Worm (Caenorhabditis elegans): ENCODE data around the gene grl-12.

grl-12 gene

DNA sequence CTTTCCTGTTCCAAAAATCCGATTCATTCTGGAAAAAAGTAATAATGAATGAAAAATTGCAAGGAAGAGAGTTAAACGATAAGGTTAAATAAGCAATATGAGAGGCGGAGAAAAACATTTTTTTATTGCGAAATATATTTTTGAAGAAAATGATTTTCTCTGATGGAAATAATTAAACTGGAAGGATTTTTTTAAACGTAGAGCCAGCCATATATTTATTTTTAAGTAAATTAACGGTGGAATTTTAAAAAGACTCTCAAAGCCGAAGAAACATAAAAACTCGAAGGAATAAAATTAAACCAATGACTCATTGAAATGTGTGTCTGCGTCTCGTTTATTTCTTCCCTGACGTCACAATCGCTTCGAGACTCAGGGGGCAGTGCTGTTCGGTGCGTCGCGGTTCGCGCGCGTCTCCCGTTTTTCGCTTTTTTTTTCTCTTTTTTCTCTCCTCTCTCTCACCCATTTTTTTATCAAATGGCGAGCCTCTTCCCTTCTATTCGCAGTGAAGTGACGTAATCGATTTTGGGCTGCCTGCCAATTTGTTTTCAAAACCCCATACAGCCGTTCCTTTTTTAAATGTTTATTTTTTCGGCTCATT is 30.6 kb downstream of the grl-12 start, which contains the start of gene vps-60 (continued):
- TF ChIP-seq lin-13 (GFP tag; optimal IDR thresholded peaks at IDR 0.05) (peak; percentile 81), madf-9 (GFP tag; conservative IDR thresholded peaks at IDR 0.05) (peak; percentile 91), mxl-2 (GFP tag; conservative IDR thresholded peaks at IDR 0.05) (0 out of 2 replicates have a peak, but pooled peaks have one; percentile 15), daf-8 (GFP tag; IDR thresholded peaks at IDR 0.05) (no peak), T26A8.4 (GFP tag; IDR thresholded peaks at IDR 0.05) (peak; percentile 85), saeg-2 (GFP tag; IDR thresholded peaks at IDR 0.05) (0 out of 2 replicates have a peak, but pooled peaks have one; percentile 42), arid-1 (GFP tag; conservative IDR thresholded peaks at IDR 0.05) (peak; percentile 85), F49E8.2 (tag; optimal IDR thresholded peaks at IDR 0.05; ENCODE audit: borderline replicate concordance) (no peak), dmd-9 (GFP tag; IDR thresholded peaks at IDR 0.05) (no peak), snpc-4 (tag; optimal IDR thresholded peaks at IDR 0.05) (peak; percentile 18), sdz-12 (GFP tag; optimal IDR thresholded peaks at IDR 0.05) (peak; percentile 30), zfp-3 (GFP tag; conservative IDR thresholded peaks at IDR 0.05) (peak; percentile 55; the same call in 1 of the 2 replicates), F10B5.3 (tag; optimal IDR thresholded peaks at IDR 0.05) (no peak), unc-62 (GFP tag; optimal IDR thresholded peaks at IDR 0.05 in 1 of 2) (peak in 1 of 2 experiments; percentile 96), unc-62 (tag; optimal IDR thresholded peaks at IDR 0.05) (no peak), snpc-1.2 (GFP tag; IDR thresholded peaks at IDR 0.05) (no peak), T20F7.1 (GFP tag; optimal IDR thresholded peaks at IDR 0.05) (peak; percentile 84), nhr-25 (tag; optimal IDR thresholded peaks at IDR 0.05; ENCODE audit: borderline replicate concordance, insufficient read depth) (peak; percentile 94), unc-39 (tag; optimal IDR thresholded peaks at IDR 0.05) (no peak), zip-2 (tag; optimal IDR thresholded peaks at IDR 0.05) (peak; percentile 60), gei-8 (GFP tag; optimal IDR thresholded peaks at IDR 0.05) (no peak), pha-4 (GFP tag; IDR thresholded peaks at IDR 0.05) (peak; percentile 92), pha-4 (tag; optimal IDR thresholded peaks at IDR 0.05) (no peak), mxl-3 (GFP tag; optimal IDR thresholded peaks at IDR 0.05) (peak; percentile 58), set-16 (GFP tag; IDR thresholded peaks at IDR 0.05) (peak; percentile 84), ztf-7 (tag; optimal IDR thresholded peaks at IDR 0.05) (peak; percentile 49), vab-7 (GFP tag; IDR thresholded peaks at IDR 0.05) (peak; percentile 56), nhr-11 (tag; optimal IDR thresholded peaks at IDR 0.05) (peak; percentile 93), nhr-10 (tag; optimal IDR thresholded peaks at IDR 0.05) (peak; percentile 86), Y105C5A.15 (GFP tag; IDR thresholded peaks at IDR 0.05) (no peak), daf-12 (tag; optimal IDR thresholded peaks at IDR 0.05) (no peak), ceh-28 (tag; optimal IDR thresholded peaks at IDR 0.05) (peak; percentile 33), zfp-2 (tag; optimal IDR thresholded peaks at IDR 0.05) (peak; percentile 70), hmg-1.1 (GFP tag; IDR thresholded peaks at IDR 0.05) (peak; percentile 92), lsy-2 (tag; optimal IDR thresholded peaks at IDR 0.05) (peak; percentile 43 to 92), ceh-20 (GFP tag; IDR thresholded peaks at IDR 0.05) (peak; percentile 89), R02D3.7 (tag; optimal IDR thresholded peaks at IDR 0.05) (no peak), nhr-41 (GFP tag; IDR thresholded peaks at IDR 0.05) (0 out of 2 replicates have a peak, but pooled peaks have one; percentile 29), aha-1 (tag) (peak; percentile 99), lin-38 (GFP tag; IDR thresholded peaks at IDR 0.05) (peak; percentile 77), mep-1 (tag; optimal IDR thresholded peaks at IDR 0.05) (peak; percentile 95), fos-1 (tag; optimal IDR thresholded peaks at IDR 0.05) (peak; percentile 22), nhr-102 (tag; optimal IDR thresholded peaks at IDR 0.05) (peak; percentile 66), nhr-42 (GFP tag; IDR thresholded peaks at IDR 0.05) (peak; percentile 77; the same call in 1 of the 2 replicates), nhr-111 (GFP tag; optimal IDR thresholded peaks at IDR 0.05) (no peak), daf-19 (GFP tag; conservative IDR thresholded peaks at IDR 0.05) (no peak), lim-7 (GFP tag; IDR thresholded peaks at IDR 0.05) (0 out of 2 replicates have a peak, but pooled peaks have one; percentile 26)
